Worm (Caenorhabditis elegans) whole organism, L4 larva: ENCODE measurements around the gene T06E4.5.
A peak's percentile ranks its signal among the peaks of the same experiment; 100 is the strongest.

Experiments
- F49E8.2 ChIP-seq: sonication (generic microtip); optimal IDR thresholded peaks from 2 replicates; lab custom pipeline; 2016; ENCODE audit warnings: missing compliant biosample characterization, mild to moderate bottlenecking, missing genetic modification characterization, borderline replicate concordance
- T26A8.4 ChIP-seq: fragments of 200-800 bp; sonication (Bioruptor generic); IDR thresholded peaks from 2 replicates; pipeline ENCODE4 v1.3.6; 2022; ENCODE audit warnings: missing genetic modification characterization, missing compliant biosample characterization
- ama-1 ChIP-seq: fragments of 150-350 bp; optimal IDR thresholded peaks from 2 replicates; lab custom pipeline; 2014; ENCODE audit warnings: inconsistent platforms, mixed read lengths
- hlh-11 ChIP-seq: fragments of 200-800 bp; sonication (Bioruptor generic); optimal IDR thresholded peaks from 2 replicates; lab custom pipeline; 2018; ENCODE audit warnings: mild to moderate bottlenecking, missing genetic modification characterization, missing compliant biosample characterization
- hlh-30 ChIP-seq: sonication (generic microtip); optimal IDR thresholded peaks from 2 replicates; lab custom pipeline; 2017; ENCODE audit warnings: antibody characterized with exemption, mild to moderate bottlenecking, missing genetic modification characterization, missing compliant biosample characterization; ENCODE audit not compliant: insufficient read depth
- madf-5 ChIP-seq, 2 experiments: fragments of 200-800 bp; sonication (Bioruptor generic); IDR thresholded peaks; 2 replicates each; pipeline ENCODE4 v1.3.6; 2022; ENCODE audit warnings: missing compliant biosample characterization in 2 of 2, missing genetic modification characterization in 2 of 2
- madf-9 ChIP-seq: fragments of 200-800 bp; sonication (Bioruptor generic); conservative IDR thresholded peaks from 2 replicates; pipeline ENCODE4 v1.3.6; 2022; ENCODE audit warnings: missing genetic modification reagents, missing genetic modification characterization, missing compliant biosample characterization
- nhr-25 ChIP-seq: sonication (generic microtip); optimal IDR thresholded peaks from 2 replicates; lab custom pipeline; 2017; ENCODE audit warnings: missing genetic modification characterization, mild to moderate bottlenecking, missing compliant biosample characterization, antibody characterized with exemption, moderate library complexity, borderline replicate concordance; ENCODE audit not compliant: insufficient read depth
- nhr-42 ChIP-seq: fragments of 200-800 bp; sonication (Bioruptor generic); IDR thresholded peaks from 2 replicates; pipeline ENCODE4 v1.3.6; 2022; ENCODE audit warnings: missing genetic modification characterization, missing compliant biosample characterization
- pha-4 ChIP-seq, 2 experiments: fragments of 150-350 bp in 1 of 2; fragments of 200-800 bp in 1 of 2; sonication (Bioruptor generic) in 1 of 2; IDR thresholded peaks in 1 of 2; optimal IDR thresholded peaks in 1 of 2; 2 replicates each; pipeline versions ENCODE4 v1.3.6 to Lab custom; 2014 to 2022; ENCODE audit warnings: missing genetic modification characterization in 2 of 2, missing genetic modification reagents in 2 of 2, missing biosample characterization in 1 of 2, missing compliant biosample characterization in 1 of 2
- tag-97 ChIP-seq: fragments of 200-800 bp; sonication (Bioruptor generic); IDR thresholded peaks from 2 replicates; pipeline ENCODE4 v1.3.6; 2022; ENCODE audit warnings: missing genetic modification characterization, missing compliant biosample characterization
- unc-130 ChIP-seq: sonication (generic microtip); optimal IDR thresholded peaks from 2 replicates; lab custom pipeline; 2016; ENCODE audit warnings: missing genetic modification reagents, missing genetic modification characterization, missing compliant biosample characterization
- unc-62 ChIP-seq, 3 experiments: fragments of 150-350 bp in 1 of 3; sonication (generic microtip); optimal IDR thresholded peaks in 2 of 3; peaks in 1 of 3; 1 replicate in 1 of 3; 2 replicates in 2 of 3; lab custom pipeline; 2014 to 2017; ENCODE audit warnings: missing biosample characterization in 3 of 3, missing genetic modification characterization in 3 of 3, missing genetic modification reagents in 3 of 3, missing genotype in 1 of 3
- ztf-11 ChIP-seq: fragments of 150-350 bp; optimal IDR thresholded peaks from 2 replicates; lab custom pipeline; 2014; ENCODE audit warnings: missing biosample characterization, missing genetic modification characterization

ce11 chrV:9666394-9666793 lies 35.4 kb downstream of the T06E4.5 start, which contains the start of gene ZK287.1:
- peak in 1 of 2 experiments; percentile 6 for TF ChIP-seq unc-62 (GFP tag; optimal IDR thresholded peaks at IDR 0.05 in 1 of 2; lab: Kevin White, UChicago)
- TF ChIP-seq unc-62 (tag; optimal IDR thresholded peaks at IDR 0.05; lab: Kevin White, UChicago): no peak
- no peak for TF ChIP-seq madf-5 (GFP tag; IDR thresholded peaks at IDR 0.05; lab: Robert Waterston, UW)
- no peak for TF ChIP-seq nhr-25 (tag; lab: Kevin White, UChicago)
- TF ChIP-seq ama-1 (lab: Kevin White, UChicago): no peak
- no peak for TF ChIP-seq ztf-11
- TF ChIP-seq madf-9: no peak
- no peak for TF ChIP-seq pha-4 (GFP tag; IDR thresholded peaks at IDR 0.05; lab: Robert Waterston, UW)
- TF ChIP-seq pha-4 (tag; optimal IDR thresholded peaks at IDR 0.05; lab: Kevin White, UChicago): no peak
- TF ChIP-seq hlh-30 (tag; lab: Kevin White, UChicago): no peak
- no peak for TF ChIP-seq F49E8.2 (tag; lab: Kevin White, UChicago)
- no peak for TF ChIP-seq unc-130 (GFP tag; lab: Kevin White, UChicago)
- no peak for TF ChIP-seq nhr-42 (GFP tag; lab: Robert Waterston, UW)
- no peak for TF ChIP-seq hlh-11 (tag; lab: Kevin White, UChicago)
- TF ChIP-seq tag-97: no peak
- no peak for TF ChIP-seq T26A8.4 (GFP tag; lab: Robert Waterston, UW)
